Fruit fly (Drosophila melanogaster): ENCODE measurements around the gene CG44198.

dm6 chr2L:13154313-13154712 is 35.4 kb upstream of the CG44198 start:
- TF ChIP-seq h (optimal IDR thresholded peaks at IDR 0.05) (no peak), Sin3A (optimal IDR thresholded peaks at IDR 0.05) (no peak), ttk (optimal IDR thresholded peaks at IDR 0.05) (no peak), insv (optimal IDR thresholded peaks at IDR 0.05) (no peak), psq (optimal IDR thresholded peaks at IDR 0.05) (no peak), Myc (optimal IDR thresholded peaks at IDR 0.05) (no peak)
